Fruit fly (Drosophila melanogaster): ENCODE measurements around the gene CG32069.

Gene CG32069

dm6 chr3L:11064689-11065088, 2.3 kb upstream of the CG32069 start, which contains the start of the genes CG32075, CG45101 and SuUR (continued):
- TF ChIP-seq CG10669 (GFP tag; optimal IDR thresholded peaks at IDR 0.05) = peak; percentile 75
- peak; percentile 75 for TF ChIP-seq Ets96B (tag; optimal IDR thresholded peaks at IDR 0.05)
- TF ChIP-seq CG1621 (tag; optimal IDR thresholded peaks at IDR 0.05) = peak; percentile 21
- TF ChIP-seq CG8319 (GFP tag; optimal IDR thresholded peaks at IDR 0.05) = peak; percentile 81
- TF ChIP-seq vri (GFP tag; optimal IDR thresholded peaks at IDR 0.05) = peak; percentile 73
- TF ChIP-seq lz (GFP tag; optimal IDR thresholded peaks at IDR 0.05) = peak; percentile 91
- peak; percentile 88; the same call in 2 of the 3 replicates for TF ChIP-seq eg (GFP tag; IDR thresholded peaks at IDR 0.05)
- TF ChIP-seq CG34406 (GFP tag; optimal IDR thresholded peaks at IDR 0.05) = peak; percentile 82

DNA sequence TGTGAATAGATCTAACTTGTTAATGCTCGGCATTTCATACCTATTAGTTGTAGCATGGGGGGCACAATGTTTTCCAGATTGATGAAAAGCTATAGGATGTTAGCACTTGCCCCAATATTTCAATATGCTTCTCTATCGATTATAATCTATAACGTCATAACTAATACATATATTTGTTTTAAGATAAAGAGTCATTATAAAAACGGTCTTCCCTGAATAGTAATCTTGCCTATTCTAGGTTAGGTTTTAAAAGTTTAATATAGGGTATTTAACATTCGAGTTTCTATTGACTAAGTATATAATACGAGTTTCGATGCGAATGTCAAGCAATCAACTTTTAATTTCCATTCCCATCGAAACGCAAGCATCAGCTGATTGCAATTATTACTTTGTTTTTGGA, 1.2 kb downstream of the CG32069 start, which contains the start of the genes CG6321 and Blos2:
TSS of gene CG6321 (minus strand) at position 25 of the 400 bp plus-strand sequence.
TSS of gene Blos2 (plus strand) at position 372 of the 400 bp plus-strand sequence.
- TF ChIP-seq Hr4 (GFP tag; optimal IDR thresholded peaks at IDR 0.05) (peak; percentile 80), Met (GFP tag; optimal IDR thresholded peaks at IDR 0.05) (peak; percentile 79), CG8319 (GFP tag; optimal IDR thresholded peaks at IDR 0.05) (peak; percentile 14), CG11294 (GFP tag; IDR thresholded peaks at IDR 0.05) (peak; percentile 41; the same call in 1 of the 2 replicates), fkh (GFP tag; optimal IDR thresholded peaks at IDR 0.05) (peak; percentile 49), Blimp-1 (GFP tag; optimal IDR thresholded peaks at IDR 0.05) (peak; percentile 9), dsx (GFP tag; optimal IDR thresholded peaks at IDR 0.05; ENCODE audit: poor library complexity, severe bottlenecking) (peak; percentile 83), Lpt (GFP tag; optimal IDR thresholded peaks at IDR 0.05) (peak; percentile 61), CG9139 (GFP tag; optimal IDR thresholded peaks at IDR 0.05) (peak; percentile 65), CG8632 (GFP tag; optimal IDR thresholded peaks at IDR 0.05) (peak; percentile 60), CG6854 (GFP tag; optimal IDR thresholded peaks at IDR 0.05) (peak; percentile 19), cyc (GFP tag; optimal IDR thresholded peaks at IDR 0.05) (peak; percentile 63), pdm3 (GFP tag; optimal IDR thresholded peaks at IDR 0.05) (peak; percentile 78), CG34406 (GFP tag; optimal IDR thresholded peaks at IDR 0.05) (peak; percentile 74), salr (GFP tag; optimal IDR thresholded peaks at IDR 0.05) (peak in 1 of 2 experiments; percentile 44), Ets21C (GFP tag; optimal IDR thresholded peaks at IDR 0.05) (peak; percentile 35), ss (GFP tag; optimal IDR thresholded peaks at IDR 0.05) (peak; percentile 52 to 62), CG32006 (GFP tag; optimal IDR thresholded peaks at IDR 0.05) (peak; percentile 81), CG31627 (GFP tag; optimal IDR thresholded peaks at IDR 0.05) (peak; percentile 72), spab (GFP tag; optimal IDR thresholded peaks at IDR 0.05) (peak; percentile 43), CG16779 (tag; optimal IDR thresholded peaks at IDR 0.05) (peak; percentile 33), lz (GFP tag; optimal IDR thresholded peaks at IDR 0.05) (peak; percentile 76), svp (GFP tag) (no peak), Gug (GFP tag; IDR thresholded peaks at IDR 0.05) (peak; percentile 41), CG15336 (GFP tag; IDR thresholded peaks at IDR 0.05) (peak; percentile 85), achi (GFP tag; optimal IDR thresholded peaks at IDR 0.05) (peak; percentile 73), Sox14 (GFP tag; optimal IDR thresholded peaks at IDR 0.05) (peak; percentile 76), Hr39 (GFP tag; optimal IDR thresholded peaks at IDR 0.05) (peak; percentile 65), fd85E (GFP tag; optimal IDR thresholded peaks at IDR 0.05) (no peak), CG6808 (GFP tag; optimal IDR thresholded peaks at IDR 0.05) (peak; percentile 66), net (GFP tag; optimal IDR thresholded peaks at IDR 0.05) (peak; percentile 70), Hr38 (GFP tag; optimal IDR thresholded peaks at IDR 0.05) (no peak), Sox102F (GFP tag; optimal IDR thresholded peaks at IDR 0.05) (peak; percentile 66), CG11902 (GFP tag; optimal IDR thresholded peaks at IDR 0.05) (peak; percentile 43), CG11762 (GFP tag; optimal IDR thresholded peaks at IDR 0.05; ENCODE audit: insufficient read depth) (peak; percentile 35), Eip93F (GFP tag; optimal IDR thresholded peaks at IDR 0.05) (no peak), CG10631 (GFP tag; optimal IDR thresholded peaks at IDR 0.05) (peak; percentile 69), CG10669 (GFP tag; optimal IDR thresholded peaks at IDR 0.05) (peak; percentile 58), dac (GFP tag; optimal IDR thresholded peaks at IDR 0.05) (peak; percentile 13), CG6276 (GFP tag; optimal IDR thresholded peaks at IDR 0.05) (peak; percentile 76), CG1621 (tag; optimal IDR thresholded peaks at IDR 0.05) (no peak), CG8119 (GFP tag; IDR thresholded peaks at IDR 0.05) (peak; percentile 81; the same call in 2 of the 3 replicates), esn (GFP tag; optimal IDR thresholded peaks at IDR 0.05) (peak; percentile 85), CG3032 (tag; optimal IDR thresholded peaks at IDR 0.05) (peak; percentile 73), Eip75B (GFP tag; optimal IDR thresholded peaks at IDR 0.05) (peak; percentile 67)

Measured in whole organism, prepupa.